Fruit fly (Drosophila melanogaster): Measurements from ENCODE around the gene Mcm2.

The Mcm2 gene

dm6 chr3R:8313038-8313437 lies 48.3 kb downstream of the Mcm2 start, which contains the start of gene CG7483 (continued):
- TF ChIP-seq chinmo (GFP tag; IDR thresholded peaks at IDR 0.05; ENCODE audit: partially characterized antibody) (peak; percentile 77; the same call in 3 of the 4 replicates), CG10654 (GFP tag; optimal IDR thresholded peaks at IDR 0.05) (no peak), CG7928 (GFP tag; optimal IDR thresholded peaks at IDR 0.05) (no peak), chif (GFP tag; optimal IDR thresholded peaks at IDR 0.05) (no peak), h (optimal IDR thresholded peaks at IDR 0.05) (no peak)

dm6 chr3R:8316344-8317105 lies 51.8 kb downstream of the Mcm2 start, which contains the start of gene Coq2:
Gene Coq2 (minus strand): TSS chr3R:8316543.
- TF ChIP-seq Dref (GFP tag; IDR thresholded peaks at IDR 0.05) (peak; percentile 47; the same call in 1 of the 2 replicates), CG9797 (GFP tag; optimal IDR thresholded peaks at IDR 0.05) (peak; percentile 16), vvl (GFP tag; IDR thresholded peaks at IDR 0.05) (peak; percentile 29; the same call in 1 of the 2 replicates), MTF-1 (GFP tag; optimal IDR thresholded peaks at IDR 0.05; ENCODE audit: borderline replicate concordance) (peak; percentile 100), CG34224 (GFP tag; IDR thresholded peaks at IDR 0.05; ENCODE audit: partially characterized antibody) (0 out of 3 replicates have a peak, but pooled peaks have one; percentile 8), Xbp1 (GFP tag; optimal IDR thresholded peaks at IDR 0.05) (peak; percentile 2), Ets97D (GFP tag; optimal IDR thresholded peaks at IDR 0.05) (peak; percentile 42), CG12659 (GFP tag; optimal IDR thresholded peaks at IDR 0.05) (peak; percentile 25), Myb (GFP tag; optimal IDR thresholded peaks at IDR 0.05) (peak; percentile 88), dmrt11E (tag; optimal IDR thresholded peaks at IDR 0.05) (no peak), CG33213 (GFP tag; optimal IDR thresholded peaks at IDR 0.05) (peak; percentile 21), CG4617 (GFP tag; optimal IDR thresholded peaks at IDR 0.05; ENCODE audit: borderline replicate concordance) (peak; percentile 65), wdn (GFP tag; IDR thresholded peaks at IDR 0.05) (no peak), CG13287 (GFP tag; IDR thresholded peaks at IDR 0.05; ENCODE audit: partially characterized antibody) (peak; percentile 44; the same call in 1 of the 2 replicates), row (GFP tag; IDR thresholded peaks at IDR 0.05) (peak; percentile 28; the same call in 1 of the 3 replicates), CG2120 (GFP tag; optimal IDR thresholded peaks at IDR 0.05) (peak; percentile 25), Doc3 (GFP tag; IDR thresholded peaks at IDR 0.05; ENCODE audit: partially characterized antibody) (no peak), insv (GFP tag; optimal IDR thresholded peaks at IDR 0.05) (peak in 1 of 2 experiments; percentile 93), Lhr (GFP tag; optimal IDR thresholded peaks at IDR 0.05) (peak; percentile 88), trem (tag; optimal IDR thresholded peaks at IDR 0.05) (peak; percentile 86), knrl (GFP tag; IDR thresholded peaks at IDR 0.05; ENCODE audit: partially characterized antibody) (peak; percentile 28; the same call in 1 of the 3 replicates), Dbx (GFP tag; IDR thresholded peaks at IDR 0.05) (0 out of 3 replicates have a peak, but pooled peaks have one; percentile 13), Fer1 (GFP tag; optimal IDR thresholded peaks at IDR 0.05) (no peak), E2f2 (GFP tag; IDR thresholded peaks at IDR 0.05) (peak; percentile 96), CG15514 (GFP tag; optimal IDR thresholded peaks at IDR 0.05) (peak; percentile 60), CG2116 (GFP tag; optimal IDR thresholded peaks at IDR 0.05) (peak; percentile 84), Nf-YC (tag; optimal IDR thresholded peaks at IDR 0.05) (peak; percentile 59), Nf-YB (GFP tag; optimal IDR thresholded peaks at IDR 0.05) (peak; percentile 14), Pdp1 (GFP tag; optimal IDR thresholded peaks at IDR 0.05) (peak in 1 of 2 experiments; percentile 18), CG3847 (GFP tag; IDR thresholded peaks at IDR 0.05) (peak; percentile 77), nmo (GFP tag; optimal IDR thresholded peaks at IDR 0.05) (peak; percentile 12), slbo (GFP tag; IDR thresholded peaks at IDR 0.05) (peak; percentile 25; the same call in 1 of the 2 replicates), Trl (optimal IDR thresholded peaks at IDR 0.05) (peak in 1 of 2 experiments; percentile 4), Trl (GFP tag; optimal IDR thresholded peaks at IDR 0.05) (no peak), ewg (GFP tag; optimal IDR thresholded peaks at IDR 0.05) (peak; percentile 38), CG5180 (GFP tag; optimal IDR thresholded peaks at IDR 0.05) (no peak), CG14710 (tag; optimal IDR thresholded peaks at IDR 0.05) (peak; percentile 29), Sry-δ (GFP tag; optimal IDR thresholded peaks at IDR 0.05) (peak; percentile 44), hkb (optimal IDR thresholded peaks at IDR 0.05) (peak; percentile 42), hkb (GFP tag; IDR thresholded peaks at IDR 0.05) (no peak), lola (GFP tag; optimal IDR thresholded peaks at IDR 0.05) (no peak)

All from whole organism, embryonic.